Worm (Caenorhabditis elegans): Measurements from ENCODE around the gene gpd-3.

The gpd-3 gene

ce11 chrX:3099832-3100231 is 13.3 kb downstream of the gpd-3 start, which contains the start of gene sec-3 (continued):
- TF ChIP-seq Y55F3AM.14 (GFP tag; optimal IDR thresholded peaks at IDR 0.05) (no peak), nhr-11 (tag; optimal IDR thresholded peaks at IDR 0.05) (no peak), aly-2 (tag; optimal IDR thresholded peaks at IDR 0.05) (no peak)

ce11 chrX:3094304-3094703 is 18.8 kb downstream of the gpd-3 start, which contains the start of gene wrt-2:
Gene wrt-2 (minus strand): TSS chrX:3094349.
- TF ChIP-seq nhr-21 (tag; optimal IDR thresholded peaks at IDR 0.05) = no peak
- no peak for TF ChIP-seq R02D3.7 (tag; optimal IDR thresholded peaks at IDR 0.05)
- TF ChIP-seq elt-1 (tag; optimal IDR thresholded peaks at IDR 0.05) = no peak
- TF ChIP-seq ztf-1 (GFP tag; conservative IDR thresholded peaks at IDR 0.05) = no peak
- no peak for TF ChIP-seq ceh-82 (tag; optimal IDR thresholded peaks at IDR 0.05)
- TF ChIP-seq sem-4 (tag; optimal IDR thresholded peaks at IDR 0.05) = no peak
- no peak for TF ChIP-seq dmd-4 (tag; optimal IDR thresholded peaks at IDR 0.05)
- TF ChIP-seq unc-62 (GFP tag; optimal IDR thresholded peaks at IDR 0.05) = no peak
- no peak for TF ChIP-seq nhr-10 (tag; optimal IDR thresholded peaks at IDR 0.05)
- TF ChIP-seq lin-13 (GFP tag; optimal IDR thresholded peaks at IDR 0.05) = no peak
- no peak for TF ChIP-seq egl-27 (tag; optimal IDR thresholded peaks at IDR 0.05)
- no peak for TF ChIP-seq ztf-4 (tag; optimal IDR thresholded peaks at IDR 0.05)
- TF ChIP-seq fos-1 (tag; optimal IDR thresholded peaks at IDR 0.05) = no peak
- no peak for TF ChIP-seq ztf-11 (tag; optimal IDR thresholded peaks at IDR 0.05)
- TF ChIP-seq nhr-237 (tag; optimal IDR thresholded peaks at IDR 0.05) = no peak
- no peak for TF ChIP-seq F13H6.1 (tag; optimal IDR thresholded peaks at IDR 0.05)

ce11 chrX:3092460-3092859 is 20.7 kb downstream of the gpd-3 start:
- no peak for TF ChIP-seq C34F6.9 (tag; optimal IDR thresholded peaks at IDR 0.05)
- no peak for TF ChIP-seq lsy-2 (tag; optimal IDR thresholded peaks at IDR 0.05)
- no peak for TF ChIP-seq nhr-77 (tag; optimal IDR thresholded peaks at IDR 0.05)
- peak; percentile 33 for TF ChIP-seq nhr-129 (tag; optimal IDR thresholded peaks at IDR 0.05)
- no peak for TF ChIP-seq aly-2 (tag; optimal IDR thresholded peaks at IDR 0.05)

ce11 chrX:3091119-3091746 is 21.9 kb downstream of the gpd-3 start:
- TF ChIP-seq nhr-11 (tag; optimal IDR thresholded peaks at IDR 0.05) = no peak
- TF ChIP-seq nhr-129 (tag; optimal IDR thresholded peaks at IDR 0.05) = peak; percentile 13

- no peak for TF ChIP-seq mab-5 (tag; optimal IDR thresholded peaks at IDR 0.05)
- TF ChIP-seq skn-1 (tag; optimal IDR thresholded peaks at IDR 0.05) = no peak
- peak; percentile 78 for TF ChIP-seq nhr-129 (tag; optimal IDR thresholded peaks at IDR 0.05)
- no peak for TF ChIP-seq elt-3 (tag; optimal IDR thresholded peaks at IDR 0.05)
- TF ChIP-seq lin-39 (tag; optimal IDR thresholded peaks at IDR 0.05) = no peak
- no peak for TF ChIP-seq ZK546.5 (tag; optimal IDR thresholded peaks at IDR 0.05)
- no peak for TF ChIP-seq ceh-16 (tag; optimal IDR thresholded peaks at IDR 0.05)
- TF ChIP-seq nhr-77 (tag; optimal IDR thresholded peaks at IDR 0.05) = no peak
- TF ChIP-seq fos-1 (tag; optimal IDR thresholded peaks at IDR 0.05) = peak; percentile 86
- TF ChIP-seq lin-13 (GFP tag; optimal IDR thresholded peaks at IDR 0.05) = no peak
- no peak for TF ChIP-seq ztf-11 (tag; optimal IDR thresholded peaks at IDR 0.05)
- TF ChIP-seq lin-11 (tag; optimal IDR thresholded peaks at IDR 0.05) = peak; percentile 22
- TF ChIP-seq mdl-1 (tag; optimal IDR thresholded peaks at IDR 0.05) = peak in 1 of 2 experiments; percentile 6
- peak; percentile 63 for TF ChIP-seq blmp-1 (tag; optimal IDR thresholded peaks at IDR 0.05; ENCODE audit: insufficient read depth)
- peak; percentile 10 for TF ChIP-seq zag-1 (tag; optimal IDR thresholded peaks at IDR 0.05)
- no peak for TF ChIP-seq unc-55 (GFP tag; optimal IDR thresholded peaks at IDR 0.05)
- no peak for TF ChIP-seq unc-62 (GFP tag; optimal IDR thresholded peaks at IDR 0.05)
- peak; percentile 59 for TF ChIP-seq F13H6.1 (tag; optimal IDR thresholded peaks at IDR 0.05)
- peak; percentile 12 for TF ChIP-seq nhr-21 (tag; optimal IDR thresholded peaks at IDR 0.05)
- peak; percentile 34 for TF ChIP-seq nhr-25 (tag; optimal IDR thresholded peaks at IDR 0.05)
- TF ChIP-seq unc-39 (tag; optimal IDR thresholded peaks at IDR 0.05) = no peak
- no peak for TF ChIP-seq nhr-23 (tag; optimal IDR thresholded peaks at IDR 0.05)
- TF ChIP-seq peb-1 (tag; optimal IDR thresholded peaks at IDR 0.05) = no peak
- TF ChIP-seq elt-1 (tag; optimal IDR thresholded peaks at IDR 0.05) = no peak
- no peak for TF ChIP-seq alr-1 (tag; optimal IDR thresholded peaks at IDR 0.05)
- peak; percentile 21 for TF ChIP-seq ztf-4 (tag; optimal IDR thresholded peaks at IDR 0.05)
- peak; percentile 18 for TF ChIP-seq sma-9 (GFP tag; optimal IDR thresholded peaks at IDR 0.05)
- no peak for TF ChIP-seq sma-9 (tag; optimal IDR thresholded peaks at IDR 0.05)
- TF ChIP-seq nhr-11 (tag; optimal IDR thresholded peaks at IDR 0.05) = no peak
- TF ChIP-seq snpc-4 (tag; optimal IDR thresholded peaks at IDR 0.05) = no peak
- TF ChIP-seq C34F6.9 (tag; optimal IDR thresholded peaks at IDR 0.05) = peak; percentile 72
- peak in 1 of 2 experiments; percentile 56 for TF ChIP-seq lsy-2 (tag; optimal IDR thresholded peaks at IDR 0.05)
- TF ChIP-seq gmeb-1 (tag; optimal IDR thresholded peaks at IDR 0.05) = peak; percentile 23
- TF ChIP-seq crh-2 (tag; optimal IDR thresholded peaks at IDR 0.05) = peak; percentile 11
Observed at ce11 chrX:3089894-3090414, 23.2 kb downstream of the gpd-3 start.

Data from whole organism, L2 larva.